Fruit fly (Drosophila melanogaster): ENCODE data around the gene CG44290.

DNA sequence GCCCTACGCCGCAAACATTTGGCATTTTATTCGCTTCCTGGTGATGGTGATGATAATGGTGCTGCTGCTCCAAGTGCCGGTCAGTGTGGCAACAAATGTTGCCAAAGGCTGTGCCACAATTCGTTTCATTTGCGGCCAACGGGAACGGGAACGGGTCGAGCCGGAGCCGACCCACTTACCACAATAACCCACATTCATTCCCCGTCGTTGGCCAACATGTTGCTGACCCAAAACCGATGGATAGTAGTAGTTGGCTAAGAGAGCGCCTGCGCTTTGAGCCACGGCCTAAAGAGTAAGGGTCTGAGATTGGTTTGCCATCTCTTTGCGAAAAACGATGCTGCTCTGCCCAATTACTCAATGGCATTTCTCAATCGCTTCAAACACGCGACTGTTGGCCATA is 22.2 kb upstream of the CG44290 start:
- TF ChIP-seq psq (optimal IDR thresholded peaks at IDR 0.05) (no peak), pan (optimal IDR thresholded peaks at IDR 0.05) (no peak), Dll (optimal IDR thresholded peaks at IDR 0.05) (no peak), EcR (GFP tag; optimal IDR thresholded peaks at IDR 0.05) (no peak)
